Worm (Caenorhabditis elegans): ENCODE data around the gene C01B10.7.

ce11 chrIV:6645867-6646655, 7.7 kb downstream of the C01B10.7 start, which contains the start of gene hil-7:
- TF ChIP-seq zag-1 (tag; optimal IDR thresholded peaks at IDR 0.05) (no peak), aha-1 (tag; optimal IDR thresholded peaks at IDR 0.05) (no peak)
